Worm (Caenorhabditis elegans) whole organism, young adult: ENCODE measurements around the gene oac-29.

Experiments used
- F23B12.7 ChIP-seq: sonication (generic microtip); optimal IDR thresholded peaks from 2 replicates; lab custom pipeline; 2017; ENCODE audit warnings: missing genetic modification characterization, mild to moderate bottlenecking, missing compliant biosample characterization, antibody characterized with exemption, moderate library complexity; ENCODE audit not compliant: insufficient read depth
- bed-2 ChIP-seq: fragments of 200-800 bp; sonication (Bioruptor generic); IDR thresholded peaks from 2 replicates; pipeline ENCODE4 v1.3.6; 2022; ENCODE audit warnings: missing genetic modification reagents, missing genetic modification characterization, missing compliant biosample characterization
- ekl-4 ChIP-seq: fragments of 200-800 bp; sonication (Bioruptor generic); IDR thresholded peaks from 2 replicates; pipeline ENCODE4 v1.3.6; 2022; ENCODE audit warnings: missing genetic modification reagents, missing genetic modification characterization, missing compliant biosample characterization
- hrde-1 ChIP-seq: sonication (generic microtip); optimal IDR thresholded peaks from 2 replicates; lab custom pipeline; 2016; ENCODE audit warnings: missing genetic modification characterization, mild to moderate bottlenecking, missing compliant biosample characterization, moderate library complexity, missing genotype, missing genetic modification reagents, borderline replicate concordance
- madf-3 ChIP-seq: fragments of 200-800 bp; sonication (Bioruptor generic); IDR thresholded peaks from 2 replicates; pipeline ENCODE4 v1.3.6; 2022; ENCODE audit warnings: missing genetic modification reagents, missing genetic modification characterization, missing compliant biosample characterization
- sdz-38 ChIP-seq: sonication (generic microtip); optimal IDR thresholded peaks from 2 replicates; lab custom pipeline; 2016; ENCODE audit warnings: missing genotype, missing genetic modification characterization, missing compliant biosample characterization

DNA sequence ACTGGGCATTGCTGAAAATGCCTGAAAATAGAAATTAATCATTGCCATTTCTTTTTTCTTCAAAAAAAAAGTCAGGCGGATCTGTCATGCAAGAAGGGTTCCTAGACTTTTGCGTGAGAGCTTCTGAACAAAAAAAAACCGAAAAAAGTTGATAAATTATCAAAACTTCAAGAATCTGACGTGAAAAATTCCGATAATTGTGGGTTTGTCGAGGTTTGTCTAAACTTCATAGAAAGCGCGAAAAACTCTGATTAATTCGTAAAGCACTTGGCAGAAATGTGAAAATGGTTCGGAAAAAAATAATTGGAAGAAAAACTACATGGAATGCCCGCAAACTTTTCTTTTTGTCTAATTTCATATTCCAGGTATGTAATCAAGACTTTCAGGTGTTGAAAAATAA is 38.0 kb upstream of the oac-29 start, which contains the start of gene ZC190.5:
- TF ChIP-seq sdz-38 (tag; lab: Kevin White, UChicago) = no peak
- TF ChIP-seq ekl-4 = no peak
- no peak for TF ChIP-seq madf-3 (GFP tag; lab: Robert Waterston, UW)
- TF ChIP-seq F23B12.7 (tag; lab: Kevin White, UChicago) = no peak
- no peak for TF ChIP-seq hrde-1
- no peak for TF ChIP-seq bed-2 (GFP tag; lab: Robert Waterston, UW)
